Worm (Caenorhabditis elegans) whole organism, dauer: Measurements from ENCODE around the gene abu-10.

Experiments
- unc-62 ChIP-seq: sonication (generic microtip); optimal IDR thresholded peaks from 2 replicates; lab custom pipeline; 2017; ENCODE audit warnings: missing biosample characterization, missing genetic modification reagents, missing genetic modification characterization

abu-10 gene

DNA sequence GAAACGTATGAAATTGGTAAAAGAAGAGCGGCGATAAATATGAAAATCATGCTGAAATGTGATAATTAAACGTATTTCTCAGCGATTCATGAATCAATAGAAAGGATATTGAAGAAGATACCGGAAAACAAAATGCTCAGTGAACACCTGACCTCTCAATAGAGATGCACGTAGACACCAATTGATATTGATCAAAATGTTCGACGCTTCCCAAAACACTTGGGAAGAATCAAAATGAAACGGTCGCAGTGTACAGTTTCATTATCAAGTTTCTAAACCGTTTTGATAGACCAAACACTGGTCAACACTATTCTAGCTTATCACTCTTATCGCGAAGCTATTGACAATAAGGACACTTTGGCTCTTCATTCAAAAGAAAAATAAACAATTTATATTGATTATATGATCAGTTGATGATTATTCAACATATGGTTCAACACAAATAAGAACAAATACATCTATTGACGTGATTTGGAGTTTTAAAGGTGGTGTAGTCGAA is 44.5 kb downstream of the abu-10 start, which contains the start of gene ttr-48:
TSS of gene ttr-48 (minus strand) at position 51 of the 499 bp plus-strand sequence.
- TF ChIP-seq unc-62: no peak
